Worm (Caenorhabditis elegans) whole organism, L4 larva: ENCODE measurements around the gene F49H12.2.

Source experiments
- F37D6.2 ChIP-seq: sonication (generic microtip); optimal IDR thresholded peaks from 2 replicates; lab custom pipeline; 2016; ENCODE audit warnings: mild to moderate bottlenecking, missing genetic modification characterization, missing compliant biosample characterization
- R02D3.7 ChIP-seq: fragments of 150-350 bp; sonication (generic microtip); optimal IDR thresholded peaks from 3 replicates; lab custom pipeline; 2014; ENCODE audit warnings: missing biosample characterization, missing genetic modification characterization
- T20F7.1 ChIP-seq: fragments of 200-800 bp; sonication (Bioruptor generic); optimal IDR thresholded peaks from 2 replicates; lab custom pipeline; 2018; ENCODE audit warnings: mild to moderate bottlenecking, missing genetic modification characterization, missing compliant biosample characterization
- Y105C5A.15 ChIP-seq: fragments of 200-800 bp; sonication (Bioruptor generic); IDR thresholded peaks from 2 replicates; pipeline ENCODE4 v1.3.6; 2022; ENCODE audit warnings: missing genetic modification characterization, missing compliant biosample characterization
- Y48G9A.11 ChIP-seq: fragments of 200-800 bp; sonication (Bioruptor generic); IDR thresholded peaks from 2 replicates; pipeline ENCODE4 v1.3.6; 2022; ENCODE audit warnings: missing genetic modification reagents, missing genetic modification characterization, missing compliant biosample characterization
- aha-1 ChIP-seq: fragments of 150-350 bp; peaks from one replicate; lab custom pipeline; 2014; ENCODE audit warnings: missing biosample characterization, missing genetic modification characterization
- aly-2 ChIP-seq: sonication (generic microtip); optimal IDR thresholded peaks from 2 replicates; lab custom pipeline; 2018; ENCODE audit warnings: missing biosample characterization, missing genetic modification characterization
- ama-1 ChIP-seq: fragments of 150-350 bp; optimal IDR thresholded peaks from 2 replicates; lab custom pipeline; 2014; ENCODE audit warnings: inconsistent platforms, mixed read lengths
- attf-4 ChIP-seq: sonication (generic microtip); optimal IDR thresholded peaks from 3 replicates; lab custom pipeline; 2017; ENCODE audit warnings: missing biosample characterization, missing genetic modification characterization
- ctbp-1 ChIP-seq: fragments of 200-800 bp; sonication (Bioruptor generic); IDR thresholded peaks from 2 replicates; pipeline ENCODE4 v1.3.6; 2022; ENCODE audit warnings: missing genetic modification reagents, missing genetic modification characterization, missing compliant biosample characterization
- daf-12 ChIP-seq: fragments of 150-350 bp; optimal IDR thresholded peaks from 2 replicates; lab custom pipeline; 2014; ENCODE audit warnings: missing biosample characterization, missing genetic modification reagents, missing genetic modification characterization
- daf-16 ChIP-seq, 3 experiments: sonication (generic microtip); optimal IDR thresholded peaks; 2 replicates each; lab custom pipeline; 2016 to 2017; ENCODE audit warnings: missing genetic modification characterization in 3 of 3, missing genetic modification reagents in 3 of 3, mild to moderate bottlenecking in 2 of 3, missing compliant biosample characterization in 2 of 3, missing biosample characterization in 1 of 3, moderate library complexity in 1 of 3
- daf-19 ChIP-seq: fragments of 200-800 bp; sonication (Bioruptor generic); conservative IDR thresholded peaks from 2 replicates; pipeline ENCODE4 v1.3.6; 2022; ENCODE audit warnings: missing genetic modification characterization, missing compliant biosample characterization
- dmd-6 ChIP-seq: fragments of 200-800 bp; sonication (Bioruptor generic); IDR thresholded peaks from 2 replicates; pipeline ENCODE4 v1.3.6; 2022; ENCODE audit warnings: missing genetic modification reagents, missing genetic modification characterization, missing compliant biosample characterization
- dpl-1 ChIP-seq: fragments of 150-350 bp; optimal IDR thresholded peaks from 2 replicates; lab custom pipeline; 2014; ENCODE audit warnings: missing biosample characterization, missing genetic modification reagents, missing genetic modification characterization
- dve-1 ChIP-seq: sonication (generic microtip); optimal IDR thresholded peaks from 2 replicates; lab custom pipeline; 2017; ENCODE audit warnings: antibody characterized with exemption, mild to moderate bottlenecking, missing genetic modification characterization, missing compliant biosample characterization; ENCODE audit not compliant: insufficient read depth
- egl-27 ChIP-seq: sonication (generic microtip); optimal IDR thresholded peaks from 3 replicates; lab custom pipeline; 2017; ENCODE audit warnings: missing biosample characterization, missing genetic modification reagents, missing genetic modification characterization
- fkh-10 ChIP-seq: fragments of 150-350 bp; optimal IDR thresholded peaks from 2 replicates; lab custom pipeline; 2014; ENCODE audit warnings: missing biosample characterization, missing genetic modification reagents, missing genetic modification characterization
- gei-8 ChIP-seq: fragments of 200-800 bp; sonication (Bioruptor generic); optimal IDR thresholded peaks from 2 replicates; lab custom pipeline; 2018; ENCODE audit warnings: mild to moderate bottlenecking, missing genetic modification characterization, missing compliant biosample characterization
- lin-1 ChIP-seq: fragments of 200-800 bp; sonication (Bioruptor generic); IDR thresholded peaks from 2 replicates; pipeline ENCODE4 v1.3.6; 2022; ENCODE audit warnings: missing genetic modification reagents, missing genetic modification characterization, missing compliant biosample characterization
- lin-13 ChIP-seq: fragments of 150-350 bp; optimal IDR thresholded peaks from 2 replicates; lab custom pipeline; 2014; ENCODE audit warnings: missing biosample characterization, missing genetic modification reagents, missing genetic modification characterization
- lin-39 ChIP-seq: fragments of 150-350 bp; optimal IDR thresholded peaks from 2 replicates; lab custom pipeline; 2014; ENCODE audit warnings: missing biosample characterization, missing genetic modification reagents, missing genetic modification characterization
- lir-3 ChIP-seq: sonication (generic microtip); optimal IDR thresholded peaks from 2 replicates; lab custom pipeline; 2016; ENCODE audit warnings: mild to moderate bottlenecking, missing genetic modification characterization, missing compliant biosample characterization
- madf-5 ChIP-seq, 2 experiments: fragments of 200-800 bp; sonication (Bioruptor generic); IDR thresholded peaks; 2 replicates each; pipeline ENCODE4 v1.3.6; 2022; ENCODE audit warnings: missing compliant biosample characterization in 2 of 2, missing genetic modification characterization in 2 of 2
- madf-9 ChIP-seq: fragments of 200-800 bp; sonication (Bioruptor generic); conservative IDR thresholded peaks from 2 replicates; pipeline ENCODE4 v1.3.6; 2022; ENCODE audit warnings: missing genetic modification reagents, missing genetic modification characterization, missing compliant biosample characterization
- mxl-2 ChIP-seq: fragments of 200-800 bp; sonication (Bioruptor generic); conservative IDR thresholded peaks from 2 replicates; pipeline ENCODE4 v1.3.6; 2022; ENCODE audit warnings: missing genetic modification reagents, missing genetic modification characterization, missing compliant biosample characterization
- mxl-3 ChIP-seq: fragments of 200-800 bp; sonication (Bioruptor generic); optimal IDR thresholded peaks from 2 replicates; lab custom pipeline; 2018; ENCODE audit warnings: mild to moderate bottlenecking, missing genetic modification characterization, missing compliant biosample characterization
- nhr-102 ChIP-seq: sonication (generic microtip); optimal IDR thresholded peaks from 2 replicates; lab custom pipeline; 2016; ENCODE audit warnings: mild to moderate bottlenecking, missing genetic modification characterization, moderate library complexity, missing compliant biosample characterization
- nhr-111 ChIP-seq: fragments of 200-800 bp; sonication (Bioruptor generic); optimal IDR thresholded peaks from 2 replicates; lab custom pipeline; 2018; ENCODE audit warnings: mild to moderate bottlenecking, missing genetic modification characterization, missing compliant biosample characterization
- nhr-28 ChIP-seq: fragments of 150-350 bp; optimal IDR thresholded peaks from 2 replicates; lab custom pipeline; 2014; ENCODE audit warnings: missing biosample characterization, missing genetic modification characterization
- nhr-48 ChIP-seq: sonication (generic microtip); optimal IDR thresholded peaks from 2 replicates; lab custom pipeline; 2016; ENCODE audit warnings: mild to moderate bottlenecking, missing genetic modification characterization, missing compliant biosample characterization
- nhr-6 ChIP-seq: fragments of 150-350 bp; optimal IDR thresholded peaks from 2 replicates; lab custom pipeline; 2014; ENCODE audit warnings: missing biosample characterization, missing genetic modification characterization
- pqm-1 ChIP-seq: sonication (generic microtip); optimal IDR thresholded peaks from 2 replicates; lab custom pipeline; 2017; ENCODE audit warnings: missing biosample characterization, missing genetic modification characterization
- set-16 ChIP-seq: fragments of 200-800 bp; sonication (Bioruptor generic); IDR thresholded peaks from 2 replicates; pipeline ENCODE4 v1.3.6; 2022; ENCODE audit warnings: missing genetic modification reagents, missing genetic modification characterization, missing compliant biosample characterization
- snpc-4 ChIP-seq: fragments of 150-350 bp; optimal IDR thresholded peaks from 2 replicates; lab custom pipeline; 2014; ENCODE audit warnings: missing biosample characterization, missing genetic modification characterization
- tag-97 ChIP-seq: fragments of 200-800 bp; sonication (Bioruptor generic); IDR thresholded peaks from 2 replicates; pipeline ENCODE4 v1.3.6; 2022; ENCODE audit warnings: missing genetic modification characterization, missing compliant biosample characterization
- unc-39 ChIP-seq: sonication (generic microtip); optimal IDR thresholded peaks from 2 replicates; lab custom pipeline; 2017; ENCODE audit warnings: missing biosample characterization, missing genetic modification characterization
- unc-62 ChIP-seq, 3 experiments: fragments of 150-350 bp in 1 of 3; sonication (generic microtip); optimal IDR thresholded peaks in 2 of 3; peaks in 1 of 3; 1 replicate in 1 of 3; 2 replicates in 2 of 3; lab custom pipeline; 2014 to 2017; ENCODE audit warnings: missing biosample characterization in 3 of 3, missing genetic modification characterization in 3 of 3, missing genetic modification reagents in 3 of 3, missing genotype in 1 of 3
- zfp-2 ChIP-seq: sonication (generic microtip); optimal IDR thresholded peaks from 2 replicates; lab custom pipeline; 2016; ENCODE audit warnings: mild to moderate bottlenecking, missing genetic modification characterization, missing compliant biosample characterization
- zip-11 ChIP-seq: fragments of 200-800 bp; sonication (Bioruptor generic); IDR thresholded peaks from 2 replicates; pipeline ENCODE4 v1.3.6; 2022; ENCODE audit warnings: missing genetic modification characterization, missing compliant biosample characterization
- ztf-11 ChIP-seq: fragments of 150-350 bp; optimal IDR thresholded peaks from 2 replicates; lab custom pipeline; 2014; ENCODE audit warnings: missing biosample characterization, missing genetic modification characterization

The F49H12.2 gene

ce11 chrX:2093169-2093568 lies 8.1 kb downstream of the F49H12.2 start, which contains the start of gene col-164:
Gene col-164 (plus strand): TSS chrX:2093469.
- no peak for TF ChIP-seq Y48G9A.11 (GFP tag; lab: Robert Waterston, UW)
- TF ChIP-seq lin-1 = no peak
- TF ChIP-seq nhr-111 (GFP tag; lab: Kevin White, UChicago) = no peak
- TF ChIP-seq aha-1 (tag; lab: Kevin White, UChicago) = peak; percentile 43
- TF ChIP-seq nhr-6 (tag; lab: Kevin White, UChicago) = no peak

- TF ChIP-seq ctbp-1 (GFP tag; lab: Robert Waterston, UW) (no peak), set-16 (GFP tag; lab: Robert Waterston, UW) (peak; percentile 70), unc-62 (GFP tag; optimal IDR thresholded peaks at IDR 0.05 in 1 of 2; lab: Kevin White, UChicago) (peak in 1 of 2 experiments; percentile 79), unc-62 (tag; optimal IDR thresholded peaks at IDR 0.05; lab: Kevin White, UChicago) (no peak), nhr-6 (tag; lab: Kevin White, UChicago) (no peak), attf-4 (no peak), snpc-4 (tag; lab: Kevin White, UChicago) (no peak), zfp-2 (tag; lab: Kevin White, UChicago) (no peak), mxl-3 (GFP tag; lab: Kevin White, UChicago) (no peak), T20F7.1 (GFP tag; lab: Kevin White, UChicago) (no peak)
Measured at ce11 chrX:2094094-2094493, 9.0 kb downstream of the F49H12.2 start.

DNA sequence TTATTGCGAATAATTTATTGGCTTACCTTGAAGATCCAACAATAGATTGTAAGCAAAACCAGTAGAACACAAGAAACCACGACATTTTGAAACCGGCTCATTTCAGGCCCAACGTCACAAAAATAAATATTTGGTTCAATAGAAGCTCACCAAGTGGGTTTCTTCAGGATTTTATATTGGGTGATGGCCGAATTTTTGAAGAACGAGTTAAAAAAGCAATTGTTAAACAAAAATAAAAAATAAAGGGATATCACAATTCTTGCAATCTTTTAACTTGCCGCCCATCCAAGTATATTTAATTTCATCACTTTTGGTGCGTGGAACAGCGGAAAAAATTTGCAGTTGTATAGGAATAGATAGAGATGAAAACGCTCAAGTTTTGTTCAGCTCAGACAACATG lies 11.7 kb downstream of the F49H12.2 start, which contains the start of gene T21D9.2:
T21D9.2 (minus strand) TSS at position 101 of the 400 bp plus-strand sequence.
- no peak for TF ChIP-seq madf-9 (GFP tag; lab: Robert Waterston, UW)
- TF ChIP-seq daf-12 = no peak
- TF ChIP-seq aly-2 (tag; lab: Kevin White, UChicago) = no peak
- TF ChIP-seq nhr-48 (tag; lab: Kevin White, UChicago) = no peak

- TF ChIP-seq dve-1 (tag; lab: Kevin White, UChicago) (no peak), ama-1 (lab: Kevin White, UChicago) (no peak), fkh-10 (GFP tag; lab: Kevin White, UChicago) (no peak), Y105C5A.15 (GFP tag; lab: Robert Waterston, UW) (no peak), R02D3.7 (tag; lab: Kevin White, UChicago) (no peak), gei-8 (GFP tag; lab: Kevin White, UChicago) (no peak), ztf-11 (tag; lab: Kevin White, UChicago) (no peak), madf-5 (GFP tag; IDR thresholded peaks at IDR 0.05; lab: Robert Waterston, UW) (no peak), lin-39 (tag; lab: Kevin White, UChicago) (no peak), daf-19 (GFP tag; lab: Robert Waterston, UW) (no peak), madf-9 (GFP tag; lab: Robert Waterston, UW) (no peak)
Measured at ce11 chrX:2099002-2099401, 13.9 kb downstream of the F49H12.2 start.

DNA sequence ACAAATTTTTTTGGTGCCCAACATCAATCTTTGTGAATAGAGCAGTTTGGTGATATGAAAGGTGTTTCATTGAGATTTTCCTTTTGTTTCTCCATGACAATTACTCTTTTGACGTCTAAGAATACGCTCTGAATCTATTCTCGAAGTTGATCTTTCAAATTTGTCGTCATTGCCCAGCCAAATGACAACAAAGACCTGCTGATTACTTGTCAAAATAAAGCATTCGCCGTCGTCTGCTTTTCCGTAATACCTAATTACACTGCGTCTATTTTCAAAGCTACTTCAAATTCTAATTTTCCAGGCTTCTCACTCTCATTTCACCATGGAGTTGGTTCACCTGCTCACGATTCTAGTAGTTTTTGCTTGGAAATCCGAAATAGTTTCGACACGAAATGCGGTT lies 20.2 kb downstream of the F49H12.2 start, which contains the start of gene F53B1.3:
F53B1.3 (plus strand) TSS at position 301 of the 400 bp plus-strand sequence.
- no peak for TF ChIP-seq lin-13 (GFP tag; lab: Kevin White, UChicago)
- no peak for TF ChIP-seq daf-19 (GFP tag; lab: Robert Waterston, UW)
- no peak for TF ChIP-seq fkh-10 (GFP tag; lab: Kevin White, UChicago)

- TF ChIP-seq tag-97 (no peak), ama-1 (lab: Kevin White, UChicago) (no peak), F37D6.2 (tag; lab: Kevin White, UChicago) (no peak), nhr-48 (tag; lab: Kevin White, UChicago) (peak; percentile 4), aha-1 (tag; lab: Kevin White, UChicago) (peak; percentile 5), nhr-28 (no peak), zip-11 (GFP tag; lab: Robert Waterston, UW) (no peak), lin-1 (no peak), nhr-102 (tag; lab: Kevin White, UChicago) (no peak), dpl-1 (GFP tag; lab: Kevin White, UChicago) (no peak), unc-39 (tag; lab: Kevin White, UChicago) (no peak), dmd-6 (GFP tag; lab: Robert Waterston, UW) (peak; percentile 87), egl-27 (no peak), daf-19 (GFP tag; lab: Robert Waterston, UW) (no peak), mxl-2 (GFP tag; lab: Robert Waterston, UW) (peak; percentile 92), pqm-1 (tag; lab: Kevin White, UChicago) (peak; percentile 70), lir-3 (tag; lab: Kevin White, UChicago) (no peak), daf-16 (GFP tag; optimal IDR thresholded peaks at IDR 0.05; lab: Kevin White, UChicago) (no peak), daf-16 (tag; optimal IDR thresholded peaks at IDR 0.05; lab: Kevin White, UChicago) (peak; percentile 65)
Measured at ce11 chrX:2107414-2107813, 22.3 kb downstream of the F49H12.2 start.
